Fruit fly (Drosophila melanogaster) whole organism, prepupa: ENCODE data around the gene CG14856.

ENCODE experiments used
- CG10631 ChIP-seq: fragments of 200-800 bp; sonication (Bioruptor generic); optimal IDR thresholded peaks from 2 replicates; lab custom pipeline; 2016; ENCODE audit warnings: missing biosample characterization, missing genetic modification characterization
- CG10669 ChIP-seq: fragments of 200-800 bp; sonication (Bioruptor generic); optimal IDR thresholded peaks from 3 replicates; lab custom pipeline; 2018; ENCODE audit warnings: missing biosample characterization, mild to moderate bottlenecking, missing genetic modification characterization, moderate library complexity
- CG11294 ChIP-seq: fragments of 200-800 bp; sonication (Bioruptor generic); IDR thresholded peaks from 2 replicates; pipeline ENCODE4 v1.3.6; 2022; ENCODE audit warnings: missing biosample characterization, missing genetic modification characterization
- CG11762 ChIP-seq: fragments of 200-800 bp; sonication (Bioruptor generic); optimal IDR thresholded peaks from 3 replicates; lab custom pipeline; 2016; ENCODE audit warnings: missing biosample characterization, missing genetic modification characterization; ENCODE audit not compliant: insufficient read depth
- CG11902 ChIP-seq: fragments of 200-800 bp; sonication (Bioruptor generic); optimal IDR thresholded peaks from 3 replicates; lab custom pipeline; 2016; ENCODE audit warnings: missing biosample characterization, missing genetic modification characterization
- CG15336 ChIP-seq: fragments of 200-800 bp; sonication (Bioruptor generic); IDR thresholded peaks from 2 replicates; pipeline ENCODE4 v1.3.6; 2022; ENCODE audit warnings: missing biosample characterization, missing genetic modification characterization
- CG1621 ChIP-seq: fragments of 200-800 bp; sonication (Bioruptor generic); optimal IDR thresholded peaks from 3 replicates; lab custom pipeline; 2018; ENCODE audit warnings: missing biosample characterization, mild to moderate bottlenecking, missing genetic modification characterization
- CG16779 ChIP-seq: fragments of 200-800 bp; sonication (Bioruptor generic); optimal IDR thresholded peaks from 3 replicates; lab custom pipeline; 2017; ENCODE audit warnings: missing biosample characterization, mild to moderate bottlenecking, missing genetic modification characterization
- CG32006 ChIP-seq: fragments of 200-800 bp; sonication (Bioruptor generic); optimal IDR thresholded peaks from 3 replicates; lab custom pipeline; 2017; ENCODE audit warnings: missing biosample characterization, mild to moderate bottlenecking, missing genetic modification characterization
- CG3919 ChIP-seq: fragments of 200-800 bp; sonication (Bioruptor generic); optimal IDR thresholded peaks from 3 replicates; lab custom pipeline; 2016; ENCODE audit warnings: missing biosample characterization, missing genetic modification characterization
- CG4318 ChIP-seq: fragments of 200-800 bp; sonication (Bioruptor generic); optimal IDR thresholded peaks from 3 replicates; lab custom pipeline; 2017; ENCODE audit warnings: missing biosample characterization, mild to moderate bottlenecking, missing genetic modification characterization
- CG6163 ChIP-seq: fragments of 200-800 bp; sonication (Bioruptor generic); IDR thresholded peaks from 3 replicates; pipeline ENCODE4 v1.3.6; 2022; ENCODE audit warnings: missing biosample characterization, missing genetic modification characterization
- CG6276 ChIP-seq: fragments of 200-800 bp; sonication (Bioruptor generic); optimal IDR thresholded peaks from 2 replicates; lab custom pipeline; 2017; ENCODE audit warnings: missing biosample characterization, mild to moderate bottlenecking, missing genetic modification characterization
- CG6792 ChIP-seq: fragments of 200-800 bp; sonication (Bioruptor generic); optimal IDR thresholded peaks from 3 replicates; lab custom pipeline; 2016; ENCODE audit warnings: missing biosample characterization, missing genetic modification characterization
- CG8119 ChIP-seq: fragments of 200-800 bp; sonication (Bioruptor generic); IDR thresholded peaks from 3 replicates; pipeline ENCODE4 v1.3.6; 2022; ENCODE audit warnings: missing biosample characterization, missing genetic modification characterization
- CG8319 ChIP-seq: fragments of 200-800 bp; sonication (Bioruptor generic); optimal IDR thresholded peaks from 3 replicates; lab custom pipeline; 2016; ENCODE audit warnings: missing biosample characterization, missing genetic modification characterization
- CG8632 ChIP-seq: fragments of 200-800 bp; sonication (Bioruptor generic); optimal IDR thresholded peaks from 3 replicates; lab custom pipeline; 2016; ENCODE audit warnings: missing biosample characterization, missing genetic modification characterization
- CG9139 ChIP-seq: fragments of 200-800 bp; sonication (Bioruptor generic); optimal IDR thresholded peaks from 3 replicates; lab custom pipeline; 2017; ENCODE audit warnings: missing biosample characterization, mild to moderate bottlenecking, missing genetic modification characterization
- Eip93F ChIP-seq: fragments of 200-800 bp; sonication (Bioruptor generic); optimal IDR thresholded peaks from 2 replicates; lab custom pipeline; 2016; ENCODE audit warnings: missing biosample characterization, mild to moderate bottlenecking, missing genetic modification characterization
- Ets21C ChIP-seq: fragments of 200-800 bp; sonication (Bioruptor generic); optimal IDR thresholded peaks from 3 replicates; lab custom pipeline; 2016; ENCODE audit warnings: missing biosample characterization, missing genetic modification characterization
- Ets96B ChIP-seq: fragments of 200-800 bp; optimal IDR thresholded peaks from 2 replicates; lab custom pipeline; 2019; ENCODE audit warnings: missing biosample characterization, mild to moderate bottlenecking, missing genetic modification characterization, moderate library complexity
- Gug ChIP-seq: fragments of 200-800 bp; sonication (Bioruptor generic); IDR thresholded peaks from 2 replicates; pipeline ENCODE4 v1.3.6; 2022; ENCODE audit warnings: missing biosample characterization, missing genetic modification characterization
- Hr4 ChIP-seq: fragments of 200-800 bp; sonication (Bioruptor generic); optimal IDR thresholded peaks from 3 replicates; lab custom pipeline; 2016; ENCODE audit warnings: missing biosample characterization, missing genetic modification characterization
- Lpt ChIP-seq: fragments of 200-800 bp; sonication (Bioruptor generic); optimal IDR thresholded peaks from 3 replicates; lab custom pipeline; 2016; ENCODE audit warnings: missing biosample characterization, missing genetic modification characterization
- Met ChIP-seq: fragments of 200-800 bp; sonication (Bioruptor generic); optimal IDR thresholded peaks from 3 replicates; lab custom pipeline; 2016; ENCODE audit warnings: missing biosample characterization, missing genetic modification characterization
- OdsH ChIP-seq: fragments of 200-800 bp; sonication (Bioruptor generic); optimal IDR thresholded peaks from 3 replicates; lab custom pipeline; 2016; ENCODE audit warnings: missing biosample characterization, missing genetic modification characterization
- Smox ChIP-seq: fragments of 200-800 bp; sonication (Bioruptor generic); optimal IDR thresholded peaks from 3 replicates; lab custom pipeline; 2016; ENCODE audit warnings: missing biosample characterization, missing genetic modification characterization
- Sox102F ChIP-seq: fragments of 200-800 bp; sonication (Bioruptor generic); optimal IDR thresholded peaks from 2 replicates; lab custom pipeline; 2016; ENCODE audit warnings: missing biosample characterization, mild to moderate bottlenecking, missing genetic modification characterization
- Sox15 ChIP-seq: fragments of 200-800 bp; sonication (Bioruptor generic); optimal IDR thresholded peaks from 3 replicates; lab custom pipeline; 2016; ENCODE audit warnings: missing biosample characterization, missing genetic modification characterization
- achi ChIP-seq: fragments of 200-800 bp; sonication (Bioruptor generic); optimal IDR thresholded peaks from 3 replicates; lab custom pipeline; 2016; ENCODE audit warnings: missing biosample characterization, missing genetic modification characterization
- dac ChIP-seq: fragments of 200-800 bp; sonication (Bioruptor generic); optimal IDR thresholded peaks from 2 replicates; lab custom pipeline; 2017; ENCODE audit warnings: missing biosample characterization, mild to moderate bottlenecking, missing genetic modification characterization
- dsx ChIP-seq: fragments of 200-800 bp; optimal IDR thresholded peaks from 3 replicates; lab custom pipeline; 2019; ENCODE audit warnings: missing biosample characterization, mild to moderate bottlenecking, missing genetic modification characterization, moderate library complexity; ENCODE audit not compliant: poor library complexity, severe bottlenecking
- eg ChIP-seq: fragments of 200-800 bp; sonication (Bioruptor generic); IDR thresholded peaks from 3 replicates; pipeline ENCODE4 v1.3.6; 2022; ENCODE audit warnings: missing biosample characterization, missing genetic modification characterization
- esn ChIP-seq: fragments of 200-800 bp; sonication (Bioruptor generic); optimal IDR thresholded peaks from 2 replicates; lab custom pipeline; 2016; ENCODE audit warnings: missing biosample characterization, mild to moderate bottlenecking, missing genetic modification characterization, moderate library complexity
- fd59A ChIP-seq: fragments of 200-800 bp; sonication (Bioruptor generic); optimal IDR thresholded peaks from 2 replicates; lab custom pipeline; 2017; ENCODE audit warnings: missing biosample characterization, mild to moderate bottlenecking, missing genetic modification characterization, missing genetic modification reagents
- fkh ChIP-seq: fragments of 200-800 bp; sonication (Bioruptor generic); optimal IDR thresholded peaks from 3 replicates; lab custom pipeline; 2017; ENCODE audit warnings: missing biosample characterization, mild to moderate bottlenecking, missing genetic modification characterization, moderate library complexity
- net ChIP-seq: fragments of 200-800 bp; sonication (Bioruptor generic); optimal IDR thresholded peaks from 3 replicates; lab custom pipeline; 2016; ENCODE audit warnings: missing biosample characterization, missing genetic modification characterization
- pdm3 ChIP-seq: fragments of 200-800 bp; sonication (Bioruptor generic); optimal IDR thresholded peaks from 3 replicates; lab custom pipeline; 2016; ENCODE audit warnings: missing biosample characterization, missing genetic modification characterization
- salr ChIP-seq, 2 experiments: fragments of 200-800 bp; sonication (Bioruptor generic); optimal IDR thresholded peaks; 3 replicates each; lab custom pipeline; 2016 to 2018; ENCODE audit warnings: missing biosample characterization in 2 of 2, missing genetic modification characterization in 2 of 2, mild to moderate bottlenecking in 1 of 2
- spab ChIP-seq: fragments of 200-800 bp; sonication (Bioruptor generic); optimal IDR thresholded peaks from 2 replicates; lab custom pipeline; 2017; ENCODE audit warnings: missing biosample characterization, mild to moderate bottlenecking, missing genetic modification characterization, missing genetic modification reagents
- ss ChIP-seq, 2 experiments: fragments of 200-800 bp; sonication (Bioruptor generic); optimal IDR thresholded peaks; 2 replicates in 1 of 2; 3 replicates in 1 of 2; lab custom pipeline; 2017 to 2018; ENCODE audit warnings: mild to moderate bottlenecking in 2 of 2, missing biosample characterization in 2 of 2, missing genetic modification characterization in 2 of 2, moderate library complexity in 1 of 2
- topi ChIP-seq: fragments of 200-800 bp; sonication (Bioruptor generic); optimal IDR thresholded peaks from 3 replicates; lab custom pipeline; 2016; ENCODE audit warnings: missing biosample characterization, missing genetic modification characterization
- vri ChIP-seq: fragments of 200-800 bp; sonication (Bioruptor generic); optimal IDR thresholded peaks from 3 replicates; lab custom pipeline; 2016; ENCODE audit warnings: missing biosample characterization, mild to moderate bottlenecking, missing genetic modification characterization

Gene CG14856

DNA sequence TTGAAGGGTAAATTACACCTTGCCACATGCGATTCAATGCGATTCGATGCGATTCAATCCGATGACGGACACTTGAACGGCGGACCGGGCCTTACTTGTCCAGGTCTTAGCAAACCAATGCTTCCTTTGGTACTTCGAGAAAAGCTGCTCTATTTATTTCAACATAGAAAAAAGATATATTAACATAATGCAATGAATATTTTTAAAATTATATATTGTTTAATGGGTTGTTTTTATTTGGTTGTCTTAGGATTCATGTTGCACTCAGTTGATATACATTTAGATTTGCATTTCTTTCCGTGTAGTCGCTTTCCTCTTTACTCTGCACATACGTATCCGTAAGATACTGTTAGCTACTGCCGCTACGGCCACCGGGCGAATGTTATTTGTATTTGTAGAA, 40.5 kb upstream of the CG14856 start:
- TF ChIP-seq CG4318 (GFP tag; lab: Kevin White, UChicago) (peak; percentile 12), CG11294 (GFP tag; lab: Robert Waterston, UW) (peak; percentile 43; the same call in 1 of the 2 replicates), CG3919 (GFP tag; lab: Kevin White, UChicago) (peak; percentile 10), dsx (GFP tag; lab: Kevin White, UChicago) (no peak), Met (no peak), Sox15 (GFP tag; lab: Kevin White, UChicago) (no peak), Hr4 (GFP tag; lab: Kevin White, UChicago) (peak; percentile 51), eg (GFP tag; lab: Robert Waterston, UW) (peak; percentile 87), salr (GFP tag; optimal IDR thresholded peaks at IDR 0.05; lab: Kevin White, UChicago) (no peak), spab (GFP tag; lab: Kevin White, UChicago) (no peak), CG6792 (GFP tag; lab: Kevin White, UChicago) (no peak), CG11902 (GFP tag; lab: Kevin White, UChicago) (no peak), CG8319 (GFP tag; lab: Kevin White, UChicago) (no peak), CG9139 (no peak), CG15336 (GFP tag; lab: Robert Waterston, UW) (peak; percentile 86), Ets96B (tag; lab: Kevin White, UChicago) (no peak), CG8119 (GFP tag; lab: Robert Waterston, UW) (peak; percentile 79), CG32006 (GFP tag; lab: Kevin White, UChicago) (peak; percentile 70), achi (peak; percentile 22), CG16779 (tag; lab: Kevin White, UChicago) (no peak), OdsH (GFP tag; lab: Kevin White, UChicago) (peak; percentile 39), fkh (GFP tag; lab: Kevin White, UChicago) (no peak), net (GFP tag; lab: Kevin White, UChicago) (peak; percentile 2), pdm3 (GFP tag; lab: Kevin White, UChicago) (peak; percentile 26), CG6276 (peak; percentile 73), esn (no peak)

DNA sequence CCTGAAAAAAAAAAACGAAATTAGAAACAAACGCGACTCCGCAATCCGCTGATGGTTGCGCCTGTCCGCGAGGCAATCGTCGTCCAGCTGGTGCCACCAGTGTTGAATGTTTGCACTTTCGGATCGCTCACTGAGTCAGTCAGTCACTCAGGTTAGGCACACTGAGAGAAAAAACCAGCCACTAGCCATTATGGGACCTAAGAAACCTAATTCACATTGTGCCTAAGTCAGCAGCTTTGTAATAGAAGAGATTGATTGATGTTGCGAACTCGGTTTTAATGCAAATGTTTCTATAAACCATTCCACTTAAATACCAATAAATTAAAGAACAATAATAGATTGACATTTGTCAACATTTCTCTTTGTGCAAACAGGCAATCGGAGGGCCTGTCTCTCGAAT, 37.7 kb upstream of the CG14856 start:
- peak; percentile 5; the same call in 1 of the 3 replicates for TF ChIP-seq eg (GFP tag; lab: Robert Waterston, UW)
- TF ChIP-seq CG15336 (GFP tag; lab: Robert Waterston, UW) = peak; percentile 77
- TF ChIP-seq CG32006 (GFP tag; lab: Kevin White, UChicago) = peak; percentile 75
- no peak for TF ChIP-seq Smox (GFP tag; lab: Kevin White, UChicago)
- no peak for TF ChIP-seq fd59A (GFP tag; lab: Kevin White, UChicago)
- 0 out of 2 replicates have a peak, but pooled peaks have one; percentile 19 for TF ChIP-seq Gug (GFP tag; lab: Robert Waterston, UW)
- TF ChIP-seq CG11902 (GFP tag; lab: Kevin White, UChicago) = no peak
- TF ChIP-seq achi = peak; percentile 12
- no peak for TF ChIP-seq ss (GFP tag; optimal IDR thresholded peaks at IDR 0.05; lab: Kevin White, UChicago)
- TF ChIP-seq Eip93F = no peak
- TF ChIP-seq CG1621 = no peak
- no peak for TF ChIP-seq Met
- TF ChIP-seq CG8119 (GFP tag; lab: Robert Waterston, UW) = peak; percentile 65
- TF ChIP-seq CG4318 (GFP tag; lab: Kevin White, UChicago) = peak; percentile 37
- TF ChIP-seq Ets21C (GFP tag; lab: Kevin White, UChicago) = no peak
- TF ChIP-seq Hr4 (GFP tag; lab: Kevin White, UChicago) = peak; percentile 68
- peak; percentile 19 for TF ChIP-seq Lpt
- no peak for TF ChIP-seq CG6276
- TF ChIP-seq CG8632 (GFP tag; lab: Kevin White, UChicago) = no peak
- no peak for TF ChIP-seq CG10669 (GFP tag; lab: Kevin White, UChicago)
- peak; percentile 12 for TF ChIP-seq pdm3 (GFP tag; lab: Kevin White, UChicago)
- TF ChIP-seq dac (GFP tag; lab: Kevin White, UChicago) = no peak
- TF ChIP-seq vri (GFP tag; lab: Kevin White, UChicago) = no peak
- 0 out of 3 replicates have a peak, but pooled peaks have one; percentile 27 for TF ChIP-seq CG6163 (GFP tag; lab: Robert Waterston, UW)
- TF ChIP-seq CG10631 (GFP tag; lab: Kevin White, UChicago) = no peak
- no peak for TF ChIP-seq CG11762 (GFP tag; lab: Kevin White, UChicago)
- TF ChIP-seq fkh (GFP tag; lab: Kevin White, UChicago) = no peak
- TF ChIP-seq topi = no peak
- TF ChIP-seq Sox102F = no peak
- TF ChIP-seq salr (GFP tag; optimal IDR thresholded peaks at IDR 0.05; lab: Kevin White, UChicago) = no peak
- no peak for TF ChIP-seq CG3919 (GFP tag; lab: Kevin White, UChicago)
- TF ChIP-seq CG9139 = no peak
- peak; percentile 47 for TF ChIP-seq OdsH (GFP tag; lab: Kevin White, UChicago)
- TF ChIP-seq, all 60 proteins: peak for 12
